Fruit fly (Drosophila melanogaster): ENCODE results near the gene t-Grip84.

The t-Grip84 gene

DNA sequence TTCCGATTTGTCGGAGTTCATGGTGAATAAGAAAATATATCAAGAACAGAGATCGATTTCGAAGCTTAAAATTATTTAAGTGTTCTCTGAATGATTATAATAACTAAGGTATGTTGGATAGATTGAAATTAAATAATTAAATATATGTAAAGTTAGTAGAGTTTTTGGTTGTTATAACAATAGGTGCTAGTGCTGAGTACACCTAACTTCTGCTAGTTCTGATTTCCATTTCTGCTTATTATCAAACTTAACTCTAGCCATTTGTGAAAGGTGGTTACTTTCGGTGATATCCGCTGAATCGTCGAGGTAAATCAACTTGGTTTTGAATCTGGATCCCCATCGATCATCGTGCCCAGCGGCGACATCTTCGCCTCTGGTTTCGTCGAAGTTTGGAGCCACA is at the start of gene t-Grip84:
TSS of gene t-Grip84 (minus strand) at position 101 of the 400 bp plus-strand sequence.
- no peak for TF ChIP-seq CTCF (optimal IDR thresholded peaks at IDR 0.05)
- TF ChIP-seq CG8478 (optimal IDR thresholded peaks at IDR 0.05), result no peak

DNA sequence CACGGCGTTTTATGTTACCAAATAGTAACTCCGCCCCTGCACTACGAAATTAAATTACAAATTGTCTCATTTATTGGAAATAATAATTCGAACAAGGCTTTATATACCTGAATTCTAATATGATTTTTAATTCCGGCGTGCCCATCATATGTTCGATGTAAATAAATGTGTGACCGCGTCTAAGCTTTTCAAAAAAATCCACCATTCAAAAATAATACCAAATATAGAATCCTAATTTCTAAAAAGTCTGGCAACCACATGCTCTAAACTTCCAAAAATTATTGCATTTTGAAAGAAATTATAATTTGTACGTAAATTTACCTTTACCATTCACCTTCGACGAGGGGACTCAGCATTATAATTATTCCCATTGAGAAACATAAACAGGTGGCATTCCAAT is 49.5 kb upstream of the t-Grip84 start, which contains the start of gene Urm1:
TSS of gene Urm1 (minus strand) at position 150 of the 400 bp plus-strand sequence.
- no peak for TF ChIP-seq CG8478 (optimal IDR thresholded peaks at IDR 0.05)
- TF ChIP-seq CTCF (optimal IDR thresholded peaks at IDR 0.05), result no peak

DNA sequence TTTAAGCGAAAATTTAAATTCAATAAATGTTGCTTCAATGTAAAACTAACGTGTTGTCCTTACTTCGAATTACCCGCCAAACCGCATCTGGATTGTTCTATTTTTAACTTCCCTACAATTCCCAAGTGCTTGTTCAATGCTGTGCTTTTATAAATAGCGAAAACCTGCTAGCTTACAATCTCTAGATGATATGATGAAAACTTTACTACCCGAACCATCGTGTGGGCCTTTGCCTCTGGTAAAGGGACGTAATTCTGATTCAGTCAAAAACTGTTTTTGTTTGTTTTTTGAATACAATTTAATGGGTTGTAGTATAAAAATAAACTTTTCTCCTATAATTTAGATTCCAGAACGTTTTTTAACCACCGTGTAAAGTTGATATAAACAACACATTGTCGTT is 48.7 kb upstream of the t-Grip84 start:
- no peak for TF ChIP-seq CG8478 (optimal IDR thresholded peaks at IDR 0.05)
- TF ChIP-seq CTCF (optimal IDR thresholded peaks at IDR 0.05), result no peak

- TF ChIP-seq CG8478 (optimal IDR thresholded peaks at IDR 0.05) (no peak), CTCF (optimal IDR thresholded peaks at IDR 0.05) (no peak)
Observed at dm6 chr3L:7634743-7635469, 44.1 kb upstream of the t-Grip84 start.

dm6 chr3L:7633619-7634018 is 42.8 kb upstream of the t-Grip84 start:
- no peak for TF ChIP-seq CG8478 (optimal IDR thresholded peaks at IDR 0.05)
- no peak for TF ChIP-seq CTCF (optimal IDR thresholded peaks at IDR 0.05)

- no peak for TF ChIP-seq CG8478 (optimal IDR thresholded peaks at IDR 0.05)
- TF ChIP-seq CTCF (optimal IDR thresholded peaks at IDR 0.05), result no peak
Observed at dm6 chr3L:7632540-7633263, 41.9 kb upstream of the t-Grip84 start.

DNA sequence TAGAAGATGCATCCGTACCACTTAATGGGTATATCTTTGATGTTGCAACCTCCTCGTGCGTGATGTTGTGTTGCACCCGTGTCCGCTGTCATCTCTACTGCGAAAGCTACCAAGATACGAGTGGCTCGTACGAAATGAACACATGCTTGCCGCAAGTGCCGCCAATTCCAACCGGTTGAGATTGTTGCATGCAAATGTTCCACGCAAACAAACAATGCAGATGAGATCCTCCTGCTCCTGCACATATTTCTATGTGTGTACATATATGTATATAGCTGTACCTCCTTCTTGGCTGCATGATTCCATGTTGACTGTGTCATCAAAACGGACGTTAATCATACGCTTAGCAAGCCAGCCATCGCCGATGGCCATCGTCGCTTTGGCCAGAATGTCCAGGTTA is 39.2 kb upstream of the t-Grip84 start:
- no peak for TF ChIP-seq CG8478 (optimal IDR thresholded peaks at IDR 0.05)
- no peak for TF ChIP-seq CTCF (optimal IDR thresholded peaks at IDR 0.05)

dm6 chr3L:7624561-7624960 is 33.8 kb upstream of the t-Grip84 start:
- no peak for TF ChIP-seq CTCF (optimal IDR thresholded peaks at IDR 0.05)
- TF ChIP-seq CG8478 (optimal IDR thresholded peaks at IDR 0.05), result no peak

DNA sequence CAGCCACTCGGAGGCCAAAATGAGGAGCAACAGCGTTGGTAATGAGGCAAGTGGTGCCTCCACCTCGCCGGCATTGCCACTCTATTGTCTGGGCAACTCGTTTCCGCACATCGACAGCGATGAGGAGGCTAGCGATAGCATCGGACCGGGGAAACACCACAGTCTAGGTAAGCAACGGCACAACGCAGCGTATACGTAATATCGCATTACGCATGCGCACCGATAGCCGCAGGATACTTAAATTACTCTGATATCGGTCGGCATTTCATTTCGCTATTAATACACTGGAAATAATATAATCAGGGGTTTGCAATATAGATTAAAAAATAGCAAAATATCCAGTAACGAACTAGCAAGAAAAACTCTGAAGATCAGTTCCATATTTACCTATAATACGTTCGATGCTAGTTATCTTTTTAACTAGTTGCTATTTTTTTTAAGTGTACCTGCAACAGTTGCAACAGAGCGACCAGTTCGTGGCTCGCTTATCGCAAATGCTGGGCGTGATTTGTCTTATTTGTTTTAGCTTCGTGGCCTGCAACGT is 26.7 kb upstream of the t-Grip84 start:
- no peak for TF ChIP-seq CG8478 (optimal IDR thresholded peaks at IDR 0.05)
- TF ChIP-seq CTCF (optimal IDR thresholded peaks at IDR 0.05), result no peak

- TF ChIP-seq CG8478 (optimal IDR thresholded peaks at IDR 0.05), result no peak
- no peak for TF ChIP-seq CTCF (optimal IDR thresholded peaks at IDR 0.05)
Observed at dm6 chr3L:7614226-7614625, 23.4 kb upstream of the t-Grip84 start.

DNA sequence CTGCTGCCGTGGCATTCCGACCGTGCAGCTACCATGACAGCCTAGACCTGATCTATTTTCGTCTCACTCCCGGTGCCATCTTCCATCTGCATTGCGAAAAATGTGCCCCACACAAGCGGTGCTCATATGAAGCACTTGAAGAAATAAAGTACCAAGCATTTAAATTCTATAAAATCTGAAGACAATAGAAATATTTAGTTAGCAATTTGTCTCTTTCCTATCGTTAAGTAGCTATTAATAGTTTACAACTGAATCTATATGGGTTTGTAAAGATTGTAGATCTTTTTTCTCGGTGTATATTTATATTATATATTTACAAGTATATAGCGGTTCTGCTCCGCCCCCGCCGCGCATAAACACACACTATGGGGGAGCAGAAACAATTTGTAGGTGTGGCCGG is 20.4 kb upstream of the t-Grip84 start:
- TF ChIP-seq CG8478 (optimal IDR thresholded peaks at IDR 0.05) (no peak), CTCF (optimal IDR thresholded peaks at IDR 0.05) (no peak)

dm6 chr3L:7610522-7610921 is 19.7 kb upstream of the t-Grip84 start:
- TF ChIP-seq CG8478 (optimal IDR thresholded peaks at IDR 0.05), result no peak
- no peak for TF ChIP-seq CTCF (optimal IDR thresholded peaks at IDR 0.05)

dm6 chr3L:7606336-7607001 is 15.7 kb upstream of the t-Grip84 start:
- TF ChIP-seq CTCF (optimal IDR thresholded peaks at IDR 0.05), result no peak
- no peak for TF ChIP-seq CG8478 (optimal IDR thresholded peaks at IDR 0.05)

dm6 chr3L:7604863-7605262 is 14.1 kb upstream of the t-Grip84 start:
- TF ChIP-seq CG8478 (optimal IDR thresholded peaks at IDR 0.05), result no peak
- TF ChIP-seq CTCF (optimal IDR thresholded peaks at IDR 0.05), result no peak

dm6 chr3L:7603397-7603796 is 12.6 kb upstream of the t-Grip84 start:
- TF ChIP-seq CG8478 (optimal IDR thresholded peaks at IDR 0.05) (no peak), CTCF (optimal IDR thresholded peaks at IDR 0.05) (no peak)
